Fruit fly (Drosophila melanogaster) S2 (cell line): ENCODE measurements around the gene Rbp1.

Experiments
- CG8478 ChIP-seq: fragments of >200 bp; optimal IDR thresholded peaks from 2 replicates; lab custom pipeline; 2018
- CTCF ChIP-seq, 2 experiments: fragments of >200 bp; optimal IDR thresholded peaks; 2 replicates each; lab custom pipeline; 2018

dm6 chr3R:10759348-10759847, 24.8 kb upstream of the Rbp1 start, which contains the start of gene CG31272:
- no peak for TF ChIP-seq CG8478
- TF ChIP-seq CTCF (optimal IDR thresholded peaks at IDR 0.05; lab: Kevin White, UChicago): no peak
